Fruit fly (Drosophila melanogaster) whole organism: ENCODE results near the gene Zir.

Experiments
- CG8478 ChIP-seq: fragments of >200 bp; optimal IDR thresholded peaks from 2 replicates; lab custom pipeline; 2018; ENCODE audit warnings: inconsistent platforms
- Dll ChIP-seq: fragments of >200 bp; optimal IDR thresholded peaks from 2 replicates; lab custom pipeline; 2017
- EcR ChIP-seq, 2 experiments: fragments of >200 bp; optimal IDR thresholded peaks; 2 replicates each; lab custom pipeline; 2017; ENCODE audit warnings: missing biosample characterization in 2 of 2, missing genetic modification characterization in 2 of 2, missing genetic modification reagents in 2 of 2
- pan ChIP-seq: fragments of >200 bp; optimal IDR thresholded peaks from 2 replicates; lab custom pipeline; 2017
- psq ChIP-seq: fragments of >200 bp; optimal IDR thresholded peaks from 2 replicates; lab custom pipeline; 2017
- usp ChIP-seq: fragments of >200 bp; optimal IDR thresholded peaks from 2 replicates; lab custom pipeline; 2017; ENCODE audit warnings: missing biosample characterization, missing genetic modification characterization, mixed read lengths

Zir gene

dm6 chr2L:131466-132270 is 37.1 kb downstream of the Zir start, which contains the start of gene Gs1:
Gs1 (plus strand) TSS chr2L:132077.
- TF ChIP-seq psq (lab: Kevin White, UChicago) = no peak
- no peak for TF ChIP-seq usp (GFP tag; lab: Kevin White, UChicago)
- no peak for TF ChIP-seq CG8478 (lab: Kevin White, UChicago)
- no peak for TF ChIP-seq EcR (GFP tag; optimal IDR thresholded peaks at IDR 0.05; lab: Kevin White, UChicago)
- TF ChIP-seq pan (lab: Kevin White, UChicago) = no peak
- TF ChIP-seq Dll (lab: Kevin White, UChicago) = no peak

dm6 chr2L:134563-135382 is 40.2 kb downstream of the Zir start:
- TF ChIP-seq pan (lab: Kevin White, UChicago) = no peak
- no peak for TF ChIP-seq Dll (lab: Kevin White, UChicago)
- no peak for TF ChIP-seq EcR (GFP tag; optimal IDR thresholded peaks at IDR 0.05; lab: Kevin White, UChicago)
- no peak for TF ChIP-seq usp (GFP tag; lab: Kevin White, UChicago)
- no peak for TF ChIP-seq CG8478 (lab: Kevin White, UChicago)
- TF ChIP-seq psq (lab: Kevin White, UChicago) = no peak

DNA sequence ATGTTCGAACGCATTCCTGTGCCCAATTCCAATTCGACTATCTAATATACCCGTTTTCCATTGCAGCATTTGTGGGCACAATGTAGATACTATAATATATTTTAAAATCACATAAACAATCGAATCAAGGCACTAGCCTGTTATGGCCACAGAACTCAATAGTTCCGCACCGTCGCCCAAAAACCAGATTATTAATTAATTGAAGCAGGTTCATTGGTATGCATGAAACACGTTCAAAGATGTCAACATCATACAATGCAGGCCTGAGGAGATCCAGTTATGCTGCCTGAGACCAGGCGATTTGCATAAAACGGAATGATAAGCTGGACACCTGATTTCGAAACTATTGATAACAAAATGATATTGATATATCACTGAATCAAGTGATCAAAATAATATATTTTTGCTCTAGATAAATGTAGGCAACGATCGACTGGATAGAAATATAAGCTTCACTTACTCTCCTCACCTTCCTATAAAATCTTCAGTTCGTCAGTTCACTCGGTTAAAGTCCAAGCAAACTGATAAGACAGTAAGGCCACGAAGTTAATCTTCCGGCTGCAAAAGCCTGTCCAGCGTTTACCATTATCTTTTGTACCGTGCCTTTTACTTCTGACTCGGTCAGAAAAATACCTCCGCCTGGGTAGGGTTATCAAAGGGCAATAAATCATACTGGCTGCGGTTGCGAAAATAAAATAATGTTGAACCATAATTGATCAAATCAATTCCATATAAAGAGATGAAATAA is 41.0 kb downstream of the Zir start:
- TF ChIP-seq Dll (lab: Kevin White, UChicago) (no peak), EcR (GFP tag; optimal IDR thresholded peaks at IDR 0.05; lab: Kevin White, UChicago) (no peak), CG8478 (lab: Kevin White, UChicago) (no peak), psq (lab: Kevin White, UChicago) (no peak), usp (GFP tag; lab: Kevin White, UChicago) (no peak), pan (lab: Kevin White, UChicago) (no peak)

dm6 chr2L:136131-136426 is 41.5 kb downstream of the Zir start:
- TF ChIP-seq pan (lab: Kevin White, UChicago) (no peak), CG8478 (lab: Kevin White, UChicago) (no peak), psq (lab: Kevin White, UChicago) (no peak), usp (GFP tag; lab: Kevin White, UChicago) (no peak), Dll (lab: Kevin White, UChicago) (no peak), EcR (GFP tag; optimal IDR thresholded peaks at IDR 0.05; lab: Kevin White, UChicago) (no peak)

DNA sequence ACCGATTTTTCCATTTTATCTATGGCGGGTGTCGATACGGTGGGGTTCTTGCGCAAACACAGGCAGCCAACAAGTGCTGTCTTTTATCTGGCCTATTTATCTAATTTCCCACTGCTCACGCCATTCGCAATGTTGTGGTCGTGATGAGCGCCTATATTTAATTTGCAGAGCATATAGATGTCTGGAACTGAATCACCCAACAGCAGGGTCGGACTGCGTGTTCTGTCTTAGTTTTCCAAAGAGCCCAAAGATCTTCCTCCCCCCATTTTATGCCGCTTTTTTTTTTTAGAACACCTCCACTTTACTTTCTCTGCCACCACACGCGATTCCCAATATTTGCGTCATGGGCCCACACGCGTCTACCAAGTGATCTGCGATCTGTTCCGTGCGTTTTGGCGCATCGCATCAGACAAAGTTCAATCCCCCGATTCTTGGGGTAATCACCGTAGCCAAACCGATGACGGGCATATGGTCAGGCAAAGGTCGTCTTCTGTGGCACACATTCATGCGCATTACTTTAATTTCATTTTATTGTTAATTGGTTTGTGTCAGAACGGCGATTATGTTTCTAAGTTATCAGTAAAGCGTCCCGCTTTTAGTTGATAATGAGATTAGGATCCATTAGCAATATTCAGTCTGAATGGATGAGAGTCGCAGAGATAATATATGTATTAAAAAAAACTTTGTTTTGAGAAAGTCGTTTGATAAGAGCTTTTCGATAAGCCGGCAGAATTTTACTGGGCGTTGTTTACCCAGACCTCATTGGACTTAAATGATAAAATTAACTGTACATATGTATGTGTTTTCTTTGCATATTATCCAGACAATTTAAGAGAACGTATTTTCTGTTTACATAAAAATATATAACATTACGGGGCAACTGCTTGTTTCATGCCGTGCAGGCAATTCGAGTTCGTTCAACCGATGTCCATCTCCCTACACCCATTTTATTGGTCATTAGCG is 42.5 kb downstream of the Zir start:
- peak in 1 of 2 experiments; percentile 16 for TF ChIP-seq EcR (GFP tag; optimal IDR thresholded peaks at IDR 0.05; lab: Kevin White, UChicago)
- TF ChIP-seq CG8478 (lab: Kevin White, UChicago) = no peak

DNA sequence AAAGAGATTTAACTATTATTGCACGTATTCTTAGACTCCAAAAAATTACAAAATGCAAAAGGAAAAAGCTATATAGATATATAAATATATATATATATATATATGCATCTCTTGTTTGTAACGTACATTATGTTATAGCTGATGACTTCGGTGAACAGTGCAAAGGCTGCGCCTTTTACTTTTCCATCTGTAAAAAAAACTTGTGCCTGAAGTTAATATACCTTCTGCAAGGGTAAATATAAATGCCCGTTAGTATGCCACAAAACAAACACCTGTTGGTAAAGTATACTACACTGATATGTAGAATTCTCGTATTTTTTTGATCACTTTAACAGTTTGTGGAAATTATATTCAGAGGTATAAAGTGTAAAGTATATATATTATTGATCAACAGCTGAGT is 43.5 kb downstream of the Zir start:
- TF ChIP-seq usp (GFP tag; lab: Kevin White, UChicago) = no peak

DNA sequence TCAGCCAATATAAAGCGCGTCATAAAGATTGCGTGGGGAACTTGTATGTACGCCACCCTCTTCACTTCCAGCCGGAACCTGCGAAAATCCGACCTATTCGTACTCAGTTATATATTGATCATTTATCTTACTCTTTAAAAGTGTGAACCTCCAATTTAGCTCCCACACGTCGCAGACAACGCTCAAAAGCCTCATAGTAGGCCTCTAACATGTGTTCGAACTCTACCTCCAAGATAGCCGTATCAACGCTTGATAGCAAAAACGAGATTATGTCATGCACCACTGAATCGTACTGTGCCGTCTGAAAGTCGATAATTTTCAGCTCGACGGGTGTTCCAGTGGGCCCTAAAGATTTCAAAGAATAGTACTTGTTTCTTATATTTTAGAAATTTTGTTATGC is 45.1 kb downstream of the Zir start:
- TF ChIP-seq usp (GFP tag; lab: Kevin White, UChicago) (no peak), CG8478 (lab: Kevin White, UChicago) (no peak), psq (lab: Kevin White, UChicago) (no peak), Dll (lab: Kevin White, UChicago) (no peak), EcR (GFP tag; optimal IDR thresholded peaks at IDR 0.05; lab: Kevin White, UChicago) (no peak), pan (lab: Kevin White, UChicago) (no peak)

- TF ChIP-seq CG8478 (lab: Kevin White, UChicago) = no peak
- no peak for TF ChIP-seq pan (lab: Kevin White, UChicago)
- TF ChIP-seq Dll (lab: Kevin White, UChicago) = no peak
Observed at dm6 chr2L:140849-141248, 46.3 kb downstream of the Zir start, which contains the start of the genes CG31975 and ovm. CG31975 (minus strand) TSS chr2L:140992. ovm (minus strand) TSS chr2L:140992.

- TF ChIP-seq pan (lab: Kevin White, UChicago) (no peak), psq (lab: Kevin White, UChicago) (no peak), EcR (GFP tag; optimal IDR thresholded peaks at IDR 0.05; lab: Kevin White, UChicago) (no peak), CG8478 (lab: Kevin White, UChicago) (no peak), usp (GFP tag; lab: Kevin White, UChicago) (no peak), Dll (lab: Kevin White, UChicago) (no peak)
Observed at dm6 chr2L:143088-143487, 48.5 kb downstream of the Zir start, which contains the start of the genes CG31974 and CG11454. CG31974 (minus strand) TSS chr2L:143091. CG11454 (plus strand) TSS chr2L:143323.

DNA sequence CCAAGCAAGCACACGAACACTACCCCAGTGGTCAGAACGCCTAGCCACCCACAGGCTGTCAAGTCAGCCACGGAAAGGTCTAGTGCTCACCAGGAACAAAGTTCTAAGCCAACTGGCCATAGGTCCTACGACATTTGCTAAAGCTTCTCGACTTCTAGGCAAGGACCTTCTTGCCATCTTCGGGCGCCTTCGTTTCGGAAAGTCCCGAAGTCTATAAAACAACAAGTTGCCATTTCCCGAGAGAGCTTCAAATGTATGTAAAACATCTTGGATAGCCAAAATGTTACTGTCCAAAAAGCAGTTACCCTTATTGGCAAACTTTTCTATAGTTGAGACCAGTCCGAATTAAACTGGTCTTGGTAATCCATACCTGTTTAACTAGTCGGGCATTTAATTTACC is 52.0 kb downstream of the Zir start:
- TF ChIP-seq psq (lab: Kevin White, UChicago) (no peak), EcR (GFP tag; optimal IDR thresholded peaks at IDR 0.05; lab: Kevin White, UChicago) (no peak), pan (lab: Kevin White, UChicago) (no peak), CG8478 (lab: Kevin White, UChicago) (no peak), usp (GFP tag; lab: Kevin White, UChicago) (no peak), Dll (lab: Kevin White, UChicago) (no peak)
